Worm (Caenorhabditis elegans) whole organism, late embryonic: ENCODE data around the gene ZK154.5.

Experiments used
- C38D4.7 ChIP-seq: fragments of 200-800 bp; sonication (Bioruptor generic); optimal IDR thresholded peaks from 2 replicates; lab custom pipeline; 2018; ENCODE audit warnings: mild to moderate bottlenecking, missing genetic modification characterization, moderate library complexity, missing compliant biosample characterization
- F13H6.1 ChIP-seq: sonication (generic microtip); optimal IDR thresholded peaks from 2 replicates; lab custom pipeline; 2016; ENCODE audit warnings: missing genetic modification characterization, missing compliant biosample characterization
- K02D7.2 ChIP-seq: sonication (generic microtip); optimal IDR thresholded peaks from 2 replicates; lab custom pipeline; 2017; ENCODE audit warnings: mild to moderate bottlenecking, missing genetic modification characterization, missing compliant biosample characterization
- K09A11.1 ChIP-seq: sonication (generic microtip); optimal IDR thresholded peaks from 2 replicates; lab custom pipeline; 2017; ENCODE audit warnings: antibody characterized with exemption, mild to moderate bottlenecking, missing genetic modification characterization, missing compliant biosample characterization; ENCODE audit not compliant: insufficient read depth
- ahr-1 ChIP-seq: sonication (generic microtip); optimal IDR thresholded peaks from 2 replicates; lab custom pipeline; 2016; ENCODE audit warnings: missing genetic modification characterization, missing compliant biosample characterization
- ama-1 ChIP-seq: fragments of 150-350 bp; optimal IDR thresholded peaks from 2 replicates; lab custom pipeline; 2014
- ceh-14 ChIP-seq: sonication (generic microtip); optimal IDR thresholded peaks from 2 replicates; lab custom pipeline; 2016; ENCODE audit warnings: missing genotype, missing genetic modification characterization, missing compliant biosample characterization
- ceh-19 ChIP-seq: fragments of 200-800 bp; sonication (Bioruptor generic); optimal IDR thresholded peaks from 2 replicates; lab custom pipeline; 2018; ENCODE audit warnings: mild to moderate bottlenecking, missing genetic modification characterization, missing compliant biosample characterization
- ceh-22 ChIP-seq: sonication (generic microtip); optimal IDR thresholded peaks from 2 replicates; lab custom pipeline; 2017; ENCODE audit warnings: missing biosample characterization, missing genetic modification characterization
- ceh-24 ChIP-seq: sonication (generic microtip); optimal IDR thresholded peaks from 2 replicates; lab custom pipeline; 2016; ENCODE audit warnings: mild to moderate bottlenecking, missing genetic modification characterization, missing compliant biosample characterization
- ceh-30 ChIP-seq: fragments of 150-350 bp; optimal IDR thresholded peaks from 2 replicates; lab custom pipeline; 2014; ENCODE audit warnings: missing biosample characterization, missing genetic modification characterization
- ceh-31 ChIP-seq: sonication (generic microtip); optimal IDR thresholded peaks from 2 replicates; lab custom pipeline; 2016; ENCODE audit warnings: missing genetic modification characterization, missing compliant biosample characterization
- ceh-34 ChIP-seq: sonication (generic microtip); optimal IDR thresholded peaks from 2 replicates; lab custom pipeline; 2016; ENCODE audit warnings: mild to moderate bottlenecking, missing genetic modification characterization, missing compliant biosample characterization
- ceh-45 ChIP-seq: fragments of 200-800 bp; sonication (Bioruptor generic); IDR thresholded peaks from 2 replicates; pipeline ENCODE4 v1.3.6; 2022; ENCODE audit warnings: missing genetic modification reagents, missing genetic modification characterization, missing compliant biosample characterization
- ceh-48 ChIP-seq: sonication (generic microtip); optimal IDR thresholded peaks from 2 replicates; lab custom pipeline; 2016; ENCODE audit warnings: missing genetic modification characterization, inconsistent platforms, missing compliant biosample characterization
- ceh-6 ChIP-seq: fragments of 200-800 bp; sonication (Bioruptor generic); optimal IDR thresholded peaks from 2 replicates; lab custom pipeline; 2018; ENCODE audit warnings: mild to moderate bottlenecking, missing genetic modification characterization, missing compliant biosample characterization
- ceh-9 ChIP-seq: sonication (generic microtip); optimal IDR thresholded peaks from 2 replicates; lab custom pipeline; 2016; ENCODE audit warnings: mild to moderate bottlenecking, missing genetic modification characterization, inconsistent platforms, missing compliant biosample characterization
- che-1 ChIP-seq: sonication (generic microtip); optimal IDR thresholded peaks from 2 replicates; lab custom pipeline; 2016; ENCODE audit warnings: mild to moderate bottlenecking, missing genetic modification characterization, missing compliant biosample characterization
- elt-2 ChIP-seq: sonication (generic microtip); optimal IDR thresholded peaks from 2 replicates; lab custom pipeline; 2016; ENCODE audit warnings: missing genetic modification reagents, missing genetic modification characterization, missing compliant biosample characterization
- elt-4 ChIP-seq: sonication (generic microtip); optimal IDR thresholded peaks from 2 replicates; lab custom pipeline; 2016; ENCODE audit warnings: missing genetic modification characterization, missing compliant biosample characterization
- fax-1 ChIP-seq: sonication (generic microtip); optimal IDR thresholded peaks from 2 replicates; lab custom pipeline; 2016; ENCODE audit warnings: missing genotype, missing genetic modification characterization, missing compliant biosample characterization
- fkh-10 ChIP-seq: fragments of 150-350 bp; optimal IDR thresholded peaks from 2 replicates; lab custom pipeline; 2014; ENCODE audit warnings: missing biosample characterization, missing genetic modification reagents, missing genetic modification characterization
- fkh-6 ChIP-seq: sonication (generic microtip); optimal IDR thresholded peaks from 2 replicates; lab custom pipeline; 2016; ENCODE audit warnings: missing genetic modification characterization, missing compliant biosample characterization
- hlh-13 ChIP-seq: fragments of 200-800 bp; sonication (Bioruptor generic); optimal IDR thresholded peaks from 2 replicates; lab custom pipeline; 2018; ENCODE audit warnings: mild to moderate bottlenecking, missing genetic modification characterization, missing compliant biosample characterization
- hlh-15 ChIP-seq: sonication (generic microtip); optimal IDR thresholded peaks from 2 replicates; lab custom pipeline; 2016; ENCODE audit warnings: missing genetic modification characterization, missing compliant biosample characterization
- hlh-30 ChIP-seq: sonication (generic microtip); optimal IDR thresholded peaks from 2 replicates; lab custom pipeline; 2017; ENCODE audit warnings: antibody characterized with exemption, missing genetic modification characterization, missing compliant biosample characterization; ENCODE audit not compliant: insufficient read depth
- hlh-6 ChIP-seq: sonication (generic microtip); optimal IDR thresholded peaks from 2 replicates; lab custom pipeline; 2016; ENCODE audit warnings: missing genotype, missing genetic modification characterization, missing compliant biosample characterization
- lim-6 ChIP-seq: sonication (generic microtip); optimal IDR thresholded peaks from 2 replicates; lab custom pipeline; 2016; ENCODE audit warnings: missing genetic modification characterization, missing compliant biosample characterization
- lin-11 ChIP-seq: fragments of 200-800 bp; sonication (Bioruptor generic); optimal IDR thresholded peaks from 2 replicates; lab custom pipeline; 2018; ENCODE audit warnings: mild to moderate bottlenecking, missing genetic modification characterization, missing compliant biosample characterization
- mec-3 ChIP-seq: sonication (generic microtip); optimal IDR thresholded peaks from 2 replicates; lab custom pipeline; 2016; ENCODE audit warnings: borderline replicate concordance, missing genetic modification characterization, missing compliant biosample characterization
- nfya-1 ChIP-seq: sonication (generic microtip); optimal IDR thresholded peaks from 2 replicates; lab custom pipeline; 2017; ENCODE audit warnings: missing genetic modification characterization, mild to moderate bottlenecking, missing compliant biosample characterization, antibody characterized with exemption, moderate library complexity
- nhr-232 ChIP-seq: sonication (generic microtip); optimal IDR thresholded peaks from 2 replicates; lab custom pipeline; 2016; ENCODE audit warnings: missing genetic modification characterization, missing compliant biosample characterization
- pag-3 ChIP-seq: sonication (generic microtip); optimal IDR thresholded peaks from 2 replicates; lab custom pipeline; 2016; ENCODE audit warnings: missing compliant biosample characterization, missing genetic modification characterization, borderline replicate concordance
- pat-9 ChIP-seq: fragments of 200-800 bp; sonication (Bioruptor generic); optimal IDR thresholded peaks from 2 replicates; lab custom pipeline; 2018; ENCODE audit warnings: mild to moderate bottlenecking, missing genetic modification characterization, moderate library complexity, missing compliant biosample characterization
- pqm-1 ChIP-seq: sonication (generic microtip); optimal IDR thresholded peaks from 2 replicates; lab custom pipeline; 2016; ENCODE audit warnings: missing genetic modification characterization, missing compliant biosample characterization
- ref-2 ChIP-seq: sonication (generic microtip); optimal IDR thresholded peaks from 2 replicates; lab custom pipeline; 2016; ENCODE audit warnings: missing genetic modification characterization, missing compliant biosample characterization
- rnt-1 ChIP-seq: sonication (generic microtip); optimal IDR thresholded peaks from 2 replicates; lab custom pipeline; 2016; ENCODE audit warnings: missing genetic modification characterization, missing compliant biosample characterization
- sdc-2 ChIP-seq: sonication (generic microtip); optimal IDR thresholded peaks from 2 replicates; lab custom pipeline; 2016; ENCODE audit warnings: missing genotype, missing genetic modification characterization, missing compliant biosample characterization
- sox-2 ChIP-seq: fragments of 200-800 bp; sonication (Bioruptor generic); IDR thresholded peaks from 2 replicates; pipeline ENCODE4 v1.3.6; 2022; ENCODE audit warnings: missing genetic modification reagents, missing genetic modification characterization, missing compliant biosample characterization
- sox-4 ChIP-seq: sonication (generic microtip); optimal IDR thresholded peaks from 2 replicates; lab custom pipeline; 2017; ENCODE audit warnings: mild to moderate bottlenecking, missing genetic modification characterization, inconsistent platforms, missing compliant biosample characterization
- syd-9 ChIP-seq: sonication (generic microtip); optimal IDR thresholded peaks from 2 replicates; lab custom pipeline; 2016; ENCODE audit warnings: mild to moderate bottlenecking, missing genetic modification characterization, moderate library complexity, missing compliant biosample characterization
- tbx-2 ChIP-seq: sonication (generic microtip); optimal IDR thresholded peaks from 2 replicates; lab custom pipeline; 2016; ENCODE audit warnings: missing genetic modification characterization, missing compliant biosample characterization
- tbx-7 ChIP-seq: sonication (generic microtip); optimal IDR thresholded peaks from 2 replicates; lab custom pipeline; 2016; ENCODE audit warnings: missing genotype, missing genetic modification characterization, missing compliant biosample characterization
- ttx-3 ChIP-seq: sonication (generic microtip); optimal IDR thresholded peaks from 2 replicates; lab custom pipeline; 2016; ENCODE audit warnings: missing genetic modification reagents, missing genetic modification characterization, missing compliant biosample characterization
- unc-3 ChIP-seq, 2 experiments: fragments of 200-800 bp in 1 of 2; sonication (Bioruptor generic) in 1 of 2; sonication (generic microtip) in 1 of 2; conservative IDR thresholded peaks in 1 of 2; optimal IDR thresholded peaks in 1 of 2; 2 replicates each; pipeline versions ENCODE4 v1.3.6 to Lab custom; 2016 to 2022; ENCODE audit warnings: missing compliant biosample characterization in 2 of 2, missing genetic modification characterization in 2 of 2, missing genetic modification reagents in 1 of 2
- unc-42 ChIP-seq: sonication (generic microtip); optimal IDR thresholded peaks from 2 replicates; lab custom pipeline; 2016; ENCODE audit warnings: missing genotype, missing genetic modification characterization, missing compliant biosample characterization
- unc-86 ChIP-seq: sonication (generic microtip); optimal IDR thresholded peaks from 2 replicates; lab custom pipeline; 2016; ENCODE audit warnings: missing genetic modification characterization, missing compliant biosample characterization
- zip-5 ChIP-seq: sonication (generic microtip); optimal IDR thresholded peaks from 2 replicates; lab custom pipeline; 2016; ENCODE audit warnings: missing genetic modification characterization, missing compliant biosample characterization

Gene ZK154.5

DNA sequence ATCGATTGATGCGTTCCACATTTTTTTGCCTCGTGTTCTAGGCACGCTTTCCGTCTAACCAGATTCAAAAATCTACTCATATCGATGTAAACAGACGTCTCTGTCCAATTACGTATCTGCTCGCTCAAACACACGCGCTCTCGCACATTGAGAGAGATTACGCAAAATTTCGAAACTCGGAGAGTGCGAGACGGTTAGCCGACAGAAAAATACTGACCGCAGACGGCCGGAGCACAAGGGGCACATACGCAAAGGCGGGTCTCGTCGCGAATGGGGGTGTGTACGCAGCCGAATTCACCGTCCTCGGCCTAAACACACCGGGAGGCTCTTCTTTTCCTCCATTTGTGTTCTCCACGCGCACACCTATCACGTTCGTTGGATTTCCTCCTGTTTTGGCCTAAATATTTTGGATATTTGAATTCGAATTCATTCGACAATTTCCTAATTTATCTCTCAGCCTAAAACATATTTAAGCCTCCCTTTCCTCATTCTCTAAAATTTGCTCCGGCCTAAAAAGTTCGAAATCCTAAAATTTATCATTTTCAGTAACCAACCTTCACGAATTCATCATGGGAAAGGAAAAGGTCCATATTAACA lies 35.5 kb upstream of the ZK154.5 start, which contains the start of gene eef-1A.2 (continued):
- TF ChIP-seq fkh-6 (tag; lab: Kevin White, UChicago) (no peak), mec-3 (no peak), ceh-9 (tag; lab: Kevin White, UChicago) (no peak), tbx-2 (tag; lab: Kevin White, UChicago) (peak; percentile 87), ref-2 (tag; lab: Kevin White, UChicago) (peak; percentile 81), ceh-22 (tag; lab: Kevin White, UChicago) (peak; percentile 57), pqm-1 (tag; lab: Kevin White, UChicago) (no peak), tbx-7 (peak; percentile 48), ceh-30 (tag; lab: Kevin White, UChicago) (no peak), unc-42 (peak; percentile 92), lin-11 (tag; lab: Kevin White, UChicago) (no peak), ceh-19 (no peak), pat-9 (tag; lab: Kevin White, UChicago) (no peak), rnt-1 (peak; percentile 66), ceh-45 (GFP tag; lab: Robert Waterston, UW) (no peak), sox-4 (tag; lab: Kevin White, UChicago) (no peak), zip-5 (no peak), hlh-15 (no peak), fax-1 (no peak), F13H6.1 (peak; percentile 33), sdc-2 (tag; lab: Kevin White, UChicago) (peak; percentile 80), pag-3 (tag; lab: Kevin White, UChicago) (peak; percentile 31), hlh-13 (GFP tag; lab: Kevin White, UChicago) (no peak), ceh-14 (peak; percentile 60), ceh-48 (tag; lab: Kevin White, UChicago) (peak; percentile 32), fkh-10 (no peak), K02D7.2 (tag; lab: Kevin White, UChicago) (no peak), lim-6 (no peak), hlh-30 (tag; lab: Kevin White, UChicago) (peak; percentile 87), K09A11.1 (tag; lab: Kevin White, UChicago) (peak; percentile 40), ahr-1 (tag; lab: Kevin White, UChicago) (no peak), C38D4.7 (no peak), unc-3 (GFP tag; conservative IDR thresholded peaks at IDR 0.05; lab: Robert Waterston, UW) (no peak), unc-3 (tag; optimal IDR thresholded peaks at IDR 0.05; lab: Kevin White, UChicago) (no peak), ttx-3 (tag; lab: Kevin White, UChicago) (no peak), ceh-24 (tag; lab: Kevin White, UChicago) (no peak), unc-86 (tag; lab: Kevin White, UChicago) (peak; percentile 12), ceh-34 (tag; lab: Kevin White, UChicago) (peak; percentile 80), ama-1 (lab: Kevin White, UChicago) (no peak), elt-4 (tag; lab: Kevin White, UChicago) (no peak), elt-2 (peak; percentile 79), nhr-232 (tag; lab: Kevin White, UChicago) (no peak), syd-9 (tag; lab: Kevin White, UChicago) (no peak), sox-2 (GFP tag; lab: Robert Waterston, UW) (no peak), nfya-1 (peak; percentile 94), ceh-31 (tag; lab: Kevin White, UChicago) (peak; percentile 88), ceh-6 (no peak), hlh-6 (no peak), che-1 (tag; lab: Kevin White, UChicago) (no peak)
